Fruit fly (Drosophila melanogaster): ENCODE data around the gene dyl.

Gene dyl

dm6 chr3L:4283428-4284089 lies 24.0 kb downstream of the dyl start, which contains the start of the genes srw and CG1316:
TSS of gene srw (minus strand) at chr3L:4283478.
TSS of gene CG1316 (plus strand) at chr3L:4283851.
- TF ChIP-seq CG9705 (GFP tag; optimal IDR thresholded peaks at IDR 0.05) = no peak
- TF ChIP-seq h (GFP tag; optimal IDR thresholded peaks at IDR 0.05) = peak; percentile 45
- TF ChIP-seq Hr83 (GFP tag; optimal IDR thresholded peaks at IDR 0.05; ENCODE audit: poor library complexity, severe bottlenecking) = no peak
- peak; percentile 44 for TF ChIP-seq Hnf4 (GFP tag; optimal IDR thresholded peaks at IDR 0.05)
- no peak for TF ChIP-seq woc (GFP tag; optimal IDR thresholded peaks at IDR 0.05)

DNA sequence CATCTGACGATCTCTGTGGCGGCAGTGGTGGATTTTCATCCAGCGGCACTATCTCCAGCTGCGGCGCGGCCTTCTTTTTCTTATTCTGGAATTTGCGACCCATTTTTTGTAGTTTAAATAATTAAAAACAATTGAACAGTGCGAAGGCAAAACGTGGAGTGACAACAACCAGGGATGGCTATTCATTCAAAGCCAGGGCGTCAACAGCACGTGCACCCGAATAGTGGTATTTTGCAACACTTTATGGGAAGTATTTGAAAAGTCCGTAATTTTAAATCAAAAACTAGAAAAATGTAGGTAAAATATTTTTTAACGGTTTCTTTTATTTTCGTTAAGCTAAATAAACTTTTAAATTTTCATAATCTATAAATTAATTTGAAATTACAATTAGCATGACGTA lies 24.9 kb downstream of the dyl start, which contains the start of gene CG11583:
TSS of gene CG11583 (minus strand) at position 191 of the 400 bp plus-strand sequence.
- TF ChIP-seq dl (GFP tag; optimal IDR thresholded peaks at IDR 0.05; ENCODE audit: insufficient read depth in 1 of 2, partially characterized antibody in 2 of 2) = no peak
- no peak for TF ChIP-seq GATAd (GFP tag; optimal IDR thresholded peaks at IDR 0.05)
- TF ChIP-seq Hr83 (GFP tag; optimal IDR thresholded peaks at IDR 0.05; ENCODE audit: poor library complexity, severe bottlenecking) = peak; percentile 70
- TF ChIP-seq sv (GFP tag; optimal IDR thresholded peaks at IDR 0.05) = peak; percentile 9
- TF ChIP-seq ey (GFP tag; optimal IDR thresholded peaks at IDR 0.05) = peak; percentile 41
- no peak for TF ChIP-seq CrebA (GFP tag; optimal IDR thresholded peaks at IDR 0.05; ENCODE audit: borderline replicate concordance)
- TF ChIP-seq rgr (GFP tag; optimal IDR thresholded peaks at IDR 0.05) = no peak
- TF ChIP-seq OdsH (GFP tag; optimal IDR thresholded peaks at IDR 0.05) = peak; percentile 32
- peak; percentile 22 for TF ChIP-seq psq (GFP tag; optimal IDR thresholded peaks at IDR 0.05)
- TF ChIP-seq dsf (GFP tag; optimal IDR thresholded peaks at IDR 0.05; ENCODE audit: borderline replicate concordance) = no peak
- no peak for TF ChIP-seq brk (GFP tag; optimal IDR thresholded peaks at IDR 0.05)
- no peak for TF ChIP-seq Dif (GFP tag; optimal IDR thresholded peaks at IDR 0.05; ENCODE audit: partially characterized antibody)
- TF ChIP-seq Myc (optimal IDR thresholded peaks at IDR 0.05) = peak; percentile 57

- no peak for TF ChIP-seq GATAd (GFP tag; optimal IDR thresholded peaks at IDR 0.05)
- TF ChIP-seq OdsH (GFP tag; optimal IDR thresholded peaks at IDR 0.05) = no peak
- no peak for TF ChIP-seq HLH106 (tag; optimal IDR thresholded peaks at IDR 0.05)
- TF ChIP-seq fru (GFP tag; optimal IDR thresholded peaks at IDR 0.05) = no peak
- no peak for TF ChIP-seq Sp1 (GFP tag; optimal IDR thresholded peaks at IDR 0.05)
- no peak for TF ChIP-seq foxo (GFP tag; optimal IDR thresholded peaks at IDR 0.05)
- no peak for TF ChIP-seq Dif (GFP tag; optimal IDR thresholded peaks at IDR 0.05; ENCODE audit: partially characterized antibody)
- no peak for TF ChIP-seq dsf (GFP tag; optimal IDR thresholded peaks at IDR 0.05; ENCODE audit: borderline replicate concordance)
- no peak for TF ChIP-seq Dfd (GFP tag; optimal IDR thresholded peaks at IDR 0.05)
- no peak for TF ChIP-seq Vsx2 (GFP tag; optimal IDR thresholded peaks at IDR 0.05; ENCODE audit: partially characterized antibody)
- no peak for TF ChIP-seq lola (GFP tag; optimal IDR thresholded peaks at IDR 0.05)
- no peak for TF ChIP-seq ey (GFP tag; optimal IDR thresholded peaks at IDR 0.05)
Measured at dm6 chr3L:4277796-4278195, 29.7 kb downstream of the dyl start, which contains the start of gene Ctl1. TSS of gene Ctl1 (plus strand) at chr3L:4277962.

DNA sequence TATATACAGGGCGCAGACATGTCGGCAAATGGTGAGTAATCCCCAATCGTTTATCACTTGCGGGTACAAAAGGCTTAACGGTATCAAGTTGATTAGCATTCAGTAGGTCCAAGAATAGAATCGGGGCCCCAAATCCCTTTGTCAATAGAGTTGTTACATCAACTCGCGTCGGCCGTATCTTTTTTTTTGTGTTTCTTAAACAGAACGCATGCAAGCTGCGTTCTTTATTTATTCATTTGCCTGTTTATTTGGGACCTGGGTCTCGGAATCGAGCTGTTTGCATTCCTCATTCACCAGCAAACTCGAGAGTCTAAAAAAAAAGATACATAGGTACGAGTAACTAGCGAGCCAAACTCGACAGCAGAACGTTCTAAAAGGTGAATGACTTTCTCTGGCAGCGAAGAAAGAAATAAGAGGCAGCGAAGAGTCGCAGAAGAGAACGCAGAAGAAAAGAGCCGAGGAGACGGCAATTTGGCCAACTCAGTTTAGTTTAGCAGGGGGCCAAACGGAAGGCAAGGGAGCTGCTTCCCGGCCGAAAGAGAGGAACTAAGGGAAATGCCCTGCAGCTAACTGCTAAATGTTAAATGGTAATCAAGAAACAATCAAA lies 35.2 kb downstream of the dyl start:
- TF ChIP-seq psq (GFP tag; optimal IDR thresholded peaks at IDR 0.05) (peak; percentile 10), Hnf4 (GFP tag; optimal IDR thresholded peaks at IDR 0.05) (no peak)

dm6 chr3L:4270949-4271827 lies 36.3 kb downstream of the dyl start:
- TF ChIP-seq GATAd (GFP tag; optimal IDR thresholded peaks at IDR 0.05) (no peak), Jra (GFP tag; optimal IDR thresholded peaks at IDR 0.05) (no peak), N (GFP tag; optimal IDR thresholded peaks at IDR 0.05) (no peak), Hnf4 (GFP tag; optimal IDR thresholded peaks at IDR 0.05) (no peak), Mio (GFP tag; optimal IDR thresholded peaks at IDR 0.05) (no peak), Rel (GFP tag; optimal IDR thresholded peaks at IDR 0.05) (no peak), Rel (tag; optimal IDR thresholded peaks at IDR 0.05) (peak; percentile 1)
